Worm (Caenorhabditis elegans) whole organism, young adult: Measurements from ENCODE around the gene C17H12.5.

Source experiments
- ama-1 ChIP-seq, 3 experiments: fragments of 150-350 bp in 1 of 3; sonication (generic microtip) in 2 of 3; optimal IDR thresholded peaks; 2 replicates each; lab custom pipeline; 2014 to 2018; ENCODE audit warnings: missing biosample characterization in 2 of 3, missing genetic modification characterization in 2 of 3, missing genetic modification reagents in 2 of 3
- lin-54 ChIP-seq: fragments of 200-800 bp; sonication (Bioruptor generic); optimal IDR thresholded peaks from 2 replicates; lab custom pipeline; 2018; ENCODE audit warnings: mild to moderate bottlenecking, missing genetic modification characterization, missing compliant biosample characterization
- lir-1 ChIP-seq: fragments of 200-800 bp; sonication (Bioruptor generic); conservative IDR thresholded peaks from 2 replicates; pipeline ENCODE4 v1.3.6; 2022; ENCODE audit warnings: missing genetic modification reagents, missing genetic modification characterization, missing compliant biosample characterization
- madf-3 ChIP-seq: fragments of 200-800 bp; sonication (Bioruptor generic); IDR thresholded peaks from 2 replicates; pipeline ENCODE4 v1.3.6; 2022; ENCODE audit warnings: missing genetic modification reagents, missing genetic modification characterization, missing compliant biosample characterization
- mxl-1 ChIP-seq: sonication (generic microtip); optimal IDR thresholded peaks from 2 replicates; lab custom pipeline; 2016; ENCODE audit warnings: missing genetic modification characterization, missing compliant biosample characterization
- nfya-1 ChIP-seq: sonication (generic microtip); optimal IDR thresholded peaks from 2 replicates; lab custom pipeline; 2017; ENCODE audit warnings: antibody characterized with exemption, missing compliant biosample characterization, missing genetic modification characterization, borderline replicate concordance; ENCODE audit not compliant: insufficient read depth
- nhr-27 ChIP-seq: fragments of 200-800 bp; sonication (Bioruptor generic); optimal IDR thresholded peaks from 2 replicates; lab custom pipeline; 2018; ENCODE audit warnings: mild to moderate bottlenecking, missing genetic modification characterization, moderate library complexity, missing compliant biosample characterization
- tbx-9 ChIP-seq: sonication (generic microtip); optimal IDR thresholded peaks from 2 replicates; lab custom pipeline; 2016; ENCODE audit warnings: borderline replicate concordance, missing genetic modification characterization, inconsistent platforms, missing compliant biosample characterization

ce11 chrIV:6822406-6822805 lies 5.0 kb upstream of the C17H12.5 start, which contains the start of gene C17H12.6:
- TF ChIP-seq ama-1 (optimal IDR thresholded peaks at IDR 0.05; lab: Kevin White, UChicago) (no peak), ama-1 (GFP tag; optimal IDR thresholded peaks at IDR 0.05; lab: Kevin White, UChicago) (no peak), lir-1 (GFP tag; lab: Robert Waterston, UW) (no peak), madf-3 (no peak), nfya-1 (tag; lab: Kevin White, UChicago) (no peak), lin-54 (GFP tag; lab: Kevin White, UChicago) (no peak), nhr-27 (tag; lab: Kevin White, UChicago) (no peak), tbx-9 (no peak), mxl-1 (tag; lab: Kevin White, UChicago) (no peak)
